Fruit fly (Drosophila melanogaster) Kc167 (cell line): ENCODE measurements around the gene CG16998.

ENCODE experiments used
- Sin3A ChIP-seq: fragments of >200 bp; optimal IDR thresholded peaks from 2 replicates; lab custom pipeline; 2018; ENCODE audit warnings: missing external identifiers
- h ChIP-seq: fragments of >200 bp; optimal IDR thresholded peaks from 3 replicates; lab custom pipeline; 2018; ENCODE audit warnings: missing external identifiers
- insv ChIP-seq: fragments of >200 bp; optimal IDR thresholded peaks from 3 replicates; lab custom pipeline; 2018; ENCODE audit warnings: missing external identifiers
- psq ChIP-seq: fragments of >200 bp; optimal IDR thresholded peaks from 2 replicates; lab custom pipeline; 2017; ENCODE audit warnings: missing external identifiers
- ttk ChIP-seq: sonication (Bioruptor generic); optimal IDR thresholded peaks from 2 replicates; lab custom pipeline; 2017; ENCODE audit warnings: missing external identifiers

DNA sequence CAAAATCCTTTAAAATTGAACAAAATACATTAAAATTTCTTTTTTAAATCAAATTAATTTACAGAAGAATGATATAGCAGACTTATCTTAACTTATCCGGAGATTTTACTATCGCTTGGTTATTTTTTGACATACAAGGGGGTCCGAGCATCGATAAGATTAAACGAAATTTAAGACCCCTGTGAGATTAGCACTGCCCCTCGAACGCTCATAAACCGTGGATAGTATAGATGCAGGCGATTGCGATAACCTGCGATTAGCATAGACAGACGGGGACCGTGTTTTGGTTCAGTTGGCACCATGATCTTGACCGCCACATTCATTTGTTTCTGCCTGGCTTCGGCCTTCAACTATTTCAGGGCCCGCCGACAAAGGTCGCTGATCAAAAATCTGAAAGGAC lies 48.1 kb downstream of the CG16998 start, which contains the start of gene Cyp316a1:
- TF ChIP-seq ttk: no peak
- no peak for TF ChIP-seq psq
- TF ChIP-seq Sin3A (lab: Kevin White, UChicago): no peak
- TF ChIP-seq h: no peak
- no peak for TF ChIP-seq insv (lab: Kevin White, UChicago)
